Worm (Caenorhabditis elegans) whole organism, early embryonic: Measurements from ENCODE around the gene fbxc-32.

Experiments used
- aly-1 ChIP-seq: sonication (generic microtip); optimal IDR thresholded peaks from 2 replicates; lab custom pipeline; 2016; ENCODE audit warnings: missing genetic modification characterization, missing compliant biosample characterization
- ama-1 ChIP-seq: fragments of 150-350 bp; optimal IDR thresholded peaks from 2 replicates; lab custom pipeline; 2014
- ceh-13 ChIP-seq: fragments of 200-800 bp; sonication (Bioruptor generic); optimal IDR thresholded peaks from 2 replicates; lab custom pipeline; 2018; ENCODE audit warnings: mild to moderate bottlenecking, missing genetic modification characterization, missing compliant biosample characterization
- sea-1 ChIP-seq: fragments of 200-800 bp; sonication (Bioruptor generic); conservative IDR thresholded peaks from 2 replicates; pipeline ENCODE4 v1.3.6; 2022; ENCODE audit warnings: missing genetic modification characterization, missing compliant biosample characterization
- tbx-37 ChIP-seq: fragments of 200-800 bp; sonication (Bioruptor generic); conservative IDR thresholded peaks from 2 replicates; pipeline ENCODE4 v1.3.6; 2022; ENCODE audit warnings: missing genetic modification reagents, missing genetic modification characterization, missing compliant biosample characterization

ce11 chrII:988437-988836 is 40.4 kb upstream of the fbxc-32 start, which contains the start of gene fbxc-39:
- TF ChIP-seq aly-1 (tag; lab: Kevin White, UChicago) (no peak), tbx-37 (no peak), ama-1 (lab: Kevin White, UChicago) (no peak), sea-1 (GFP tag; lab: Robert Waterston, UW) (no peak), ceh-13 (GFP tag; lab: Kevin White, UChicago) (no peak)
